Worm (Caenorhabditis elegans) whole organism, L4/young adult: ENCODE data around the gene oac-51.

Experiments used
- W03F9.2 ChIP-seq: fragments of 150-350 bp; optimal IDR thresholded peaks from 2 replicates; lab custom pipeline; 2014; ENCODE audit warnings: missing biosample characterization, missing genetic modification characterization
- him-1 ChIP-seq: sonication (generic microtip); optimal IDR thresholded peaks from 2 replicates; lab custom pipeline; 2016; ENCODE audit warnings: missing genotype, missing genetic modification reagents, missing genetic modification characterization, missing compliant biosample characterization

ce11 chrIV:4316813-4317408 lies 19.7 kb upstream of the oac-51 start, which contains the start of gene Y24D9B.1:
- no peak for TF ChIP-seq W03F9.2
- TF ChIP-seq him-1 (tag; lab: Kevin White, UChicago): no peak
